Fruit fly (Drosophila melanogaster) whole organism, embryonic: ENCODE data around the gene Ilp6.

Experiments used
- Aef1 ChIP-seq: fragments of 200-800 bp; sonication (Bioruptor generic); IDR thresholded peaks from 3 replicates; pipeline ENCODE4 v1.3.6; 2022; ENCODE audit warnings: missing biosample characterization, missing genetic modification characterization
- Antp ChIP-seq: fragments of 200-800 bp; sonication (Bioruptor generic); optimal IDR thresholded peaks from 3 replicates; lab custom pipeline; 2016; ENCODE audit warnings: missing biosample characterization, missing genetic modification characterization
- CG10366 ChIP-seq: fragments of 200-800 bp; sonication (Bioruptor generic); IDR thresholded peaks from 2 replicates; pipeline ENCODE4 v1.3.6; 2022; ENCODE audit warnings: missing biosample characterization, missing genetic modification characterization
- CG11085 ChIP-seq: fragments of 200-800 bp; sonication (Bioruptor generic); IDR thresholded peaks from 2 replicates; pipeline ENCODE4 v1.3.6; 2022; ENCODE audit warnings: missing biosample characterization, missing genetic modification characterization
- CG11247 ChIP-seq: fragments of 200-800 bp; sonication (Bioruptor generic); IDR thresholded peaks from 2 replicates; pipeline ENCODE4 v1.3.6; 2022; ENCODE audit warnings: missing biosample characterization, missing genetic modification characterization
- CG12155 ChIP-seq: fragments of 200-800 bp; sonication (Bioruptor generic); optimal IDR thresholded peaks from 3 replicates; lab custom pipeline; 2016; ENCODE audit warnings: missing biosample characterization, missing genetic modification characterization
- CG12236 ChIP-seq: fragments of 200-800 bp; sonication (Bioruptor generic); optimal IDR thresholded peaks from 2 replicates; lab custom pipeline; 2016; ENCODE audit warnings: missing biosample characterization, missing genetic modification characterization
- CG14860 ChIP-seq: fragments of 200-800 bp; sonication (Bioruptor generic); IDR thresholded peaks from 3 replicates; pipeline ENCODE4 v1.3.6; 2022; ENCODE audit warnings: missing biosample characterization, missing genetic modification characterization; ENCODE audit not compliant: partially characterized antibody
- CG1529 ChIP-seq: fragments of 200-800 bp; sonication (Bioruptor generic); optimal IDR thresholded peaks from 3 replicates; lab custom pipeline; 2018; ENCODE audit warnings: missing biosample characterization, missing genetic modification characterization
- CG16815 ChIP-seq: fragments of 200-800 bp; sonication (Bioruptor generic); optimal IDR thresholded peaks from 3 replicates; lab custom pipeline; 2017; ENCODE audit warnings: missing biosample characterization, mild to moderate bottlenecking, missing genetic modification characterization
- CG17328 ChIP-seq: fragments of 200-800 bp; sonication (Bioruptor generic); IDR thresholded peaks from 2 replicates; pipeline ENCODE4 v1.3.6; 2022; ENCODE audit warnings: missing biosample characterization, missing genetic modification characterization
- CG17612 ChIP-seq: fragments of 200-800 bp; sonication (Bioruptor generic); IDR thresholded peaks from 2 replicates; pipeline ENCODE4 v1.3.6; 2022; ENCODE audit warnings: missing biosample characterization, missing genetic modification characterization
- CG18764 ChIP-seq: fragments of 200-800 bp; sonication (Bioruptor generic); optimal IDR thresholded peaks from 3 replicates; lab custom pipeline; 2016; ENCODE audit warnings: missing biosample characterization, missing genetic modification characterization
- CG32767 ChIP-seq: fragments of 200-800 bp; sonication (Bioruptor generic); IDR thresholded peaks from 2 replicates; pipeline ENCODE4 v1.3.6; 2022; ENCODE audit warnings: missing biosample characterization, missing genetic modification characterization
- CG3281 ChIP-seq: fragments of 200-800 bp; sonication (Bioruptor generic); optimal IDR thresholded peaks from 3 replicates; lab custom pipeline; 2017; ENCODE audit warnings: missing biosample characterization, mild to moderate bottlenecking, missing genetic modification characterization
- CG34224 ChIP-seq: fragments of 200-800 bp; sonication (Bioruptor generic); IDR thresholded peaks from 3 replicates; pipeline ENCODE4 v1.3.6; 2022; ENCODE audit warnings: missing biosample characterization, missing genetic modification characterization; ENCODE audit not compliant: partially characterized antibody
- CG4424 ChIP-seq: fragments of 200-800 bp; sonication (Bioruptor generic); optimal IDR thresholded peaks from 3 replicates; lab custom pipeline; 2016; ENCODE audit warnings: missing biosample characterization, missing genetic modification characterization
- CG5180 ChIP-seq: fragments of 200-800 bp; sonication (Bioruptor generic); optimal IDR thresholded peaks from 3 replicates; lab custom pipeline; 2017; ENCODE audit warnings: missing biosample characterization, missing genetic modification characterization, mild to moderate bottlenecking, moderate library complexity, missing genetic modification reagents
- Doc2 ChIP-seq: fragments of 200-800 bp; sonication (Bioruptor generic); IDR thresholded peaks from 2 replicates; pipeline ENCODE4 v1.3.6; 2022; ENCODE audit warnings: missing biosample characterization, missing genetic modification characterization
- Fer2 ChIP-seq: fragments of 200-800 bp; sonication (Bioruptor generic); optimal IDR thresholded peaks from 2 replicates; lab custom pipeline; 2018; ENCODE audit warnings: missing biosample characterization, mild to moderate bottlenecking, missing genetic modification characterization, moderate library complexity
- H2.0 ChIP-seq: fragments of 200-800 bp; sonication (Bioruptor generic); IDR thresholded peaks from 2 replicates; pipeline ENCODE4 v1.3.6; 2022; ENCODE audit warnings: missing biosample characterization, missing genetic modification characterization
- HLH4C ChIP-seq: fragments of 200-800 bp; sonication (Bioruptor generic); IDR thresholded peaks from 3 replicates; pipeline ENCODE4 v1.3.6; 2022; ENCODE audit warnings: missing biosample characterization, missing genetic modification characterization; ENCODE audit not compliant: partially characterized antibody
- HLH54F ChIP-seq: fragments of 200-800 bp; sonication (Bioruptor generic); optimal IDR thresholded peaks from 3 replicates; lab custom pipeline; 2016; ENCODE audit warnings: missing biosample characterization, missing genetic modification characterization
- Oli ChIP-seq: fragments of 200-800 bp; sonication (Bioruptor generic); optimal IDR thresholded peaks from 2 replicates; lab custom pipeline; 2018; ENCODE audit warnings: missing biosample characterization, mild to moderate bottlenecking, missing genetic modification characterization, moderate library complexity
- Pdp1 ChIP-seq, 2 experiments: fragments of 200-800 bp; sonication (Bioruptor generic); optimal IDR thresholded peaks; 3 replicates each; lab custom pipeline; 2016; ENCODE audit warnings: missing biosample characterization in 2 of 2, missing genetic modification characterization in 2 of 2, mild to moderate bottlenecking in 1 of 2, moderate library complexity in 1 of 2
- Sin3A ChIP-seq: fragments of >200 bp; optimal IDR thresholded peaks from 2 replicates; lab custom pipeline; 2018
- Sox100B ChIP-seq: fragments of 200-800 bp; sonication (Bioruptor generic); optimal IDR thresholded peaks from 3 replicates; lab custom pipeline; 2018; ENCODE audit warnings: missing biosample characterization, mild to moderate bottlenecking, missing genetic modification characterization
- Ssrp ChIP-seq: fragments of 200-800 bp; sonication (Bioruptor generic); optimal IDR thresholded peaks from 2 replicates; lab custom pipeline; 2018; ENCODE audit warnings: missing biosample characterization, mild to moderate bottlenecking, missing genetic modification characterization, moderate library complexity
- Xbp1 ChIP-seq: fragments of 200-800 bp; sonication (Bioruptor generic); optimal IDR thresholded peaks from 3 replicates; lab custom pipeline; 2016; ENCODE audit warnings: missing biosample characterization, mild to moderate bottlenecking, missing genetic modification characterization
- br ChIP-seq: fragments of >200 bp; optimal IDR thresholded peaks from 2 replicates; lab custom pipeline; 2017
- caup ChIP-seq: fragments of 200-800 bp; sonication (Bioruptor generic); optimal IDR thresholded peaks from 3 replicates; lab custom pipeline; 2017; ENCODE audit warnings: missing biosample characterization, mild to moderate bottlenecking, missing genetic modification characterization, moderate library complexity; ENCODE audit not compliant: severe bottlenecking
- chn ChIP-seq: fragments of 200-800 bp; sonication (Bioruptor generic); optimal IDR thresholded peaks from 2 replicates; lab custom pipeline; 2016; ENCODE audit warnings: missing biosample characterization, missing genetic modification characterization
- dan ChIP-seq: fragments of 200-800 bp; sonication (Bioruptor generic); IDR thresholded peaks from 2 replicates; pipeline ENCODE4 v1.3.6; 2022; ENCODE audit warnings: missing biosample characterization, missing genetic modification characterization
- dimm ChIP-seq: fragments of 200-800 bp; sonication (Bioruptor generic); IDR thresholded peaks from 2 replicates; pipeline ENCODE4 v1.3.6; 2022; ENCODE audit warnings: missing biosample characterization, missing genetic modification characterization
- dpn ChIP-seq, 2 experiments: fragments of 200-800 bp; sonication (Bioruptor generic); optimal IDR thresholded peaks; 3 replicates each; lab custom pipeline; 2016; ENCODE audit warnings: missing biosample characterization in 2 of 2, missing genetic modification characterization in 2 of 2
- esg ChIP-seq: fragments of 200-800 bp; sonication (Bioruptor generic); conservative IDR thresholded peaks from 2 replicates; pipeline ENCODE4 v1.3.6; 2022; ENCODE audit warnings: missing biosample characterization, missing genetic modification characterization
- gcm ChIP-seq: fragments of 200-800 bp; sonication (Bioruptor generic); optimal IDR thresholded peaks from 2 replicates; lab custom pipeline; 2019; ENCODE audit warnings: missing biosample characterization, mild to moderate bottlenecking, missing genetic modification characterization, moderate library complexity
- hb ChIP-seq: fragments of 200-800 bp; sonication (Bioruptor generic); IDR thresholded peaks from 3 replicates; pipeline ENCODE4 v1.3.6; 2022; ENCODE audit warnings: missing biosample characterization, missing genetic modification characterization; ENCODE audit not compliant: partially characterized antibody
- lola ChIP-seq, 3 experiments: fragments of >200 bp in 2 of 3; fragments of 200-800 bp in 1 of 3; sonication (Bioruptor generic) in 1 of 3; optimal IDR thresholded peaks; 2 replicates each; lab custom pipeline; 2017 to 2019; ENCODE audit warnings: missing biosample characterization in 3 of 3, missing genetic modification characterization in 3 of 3, mild to moderate bottlenecking in 1 of 3, moderate library complexity in 1 of 3
- oc ChIP-seq: fragments of 200-800 bp; sonication (Bioruptor generic); optimal IDR thresholded peaks from 2 replicates; lab custom pipeline; 2018; ENCODE audit warnings: missing biosample characterization, mild to moderate bottlenecking, missing genetic modification characterization, moderate library complexity
- p53 ChIP-seq: fragments of 200-800 bp; sonication (Bioruptor generic); optimal IDR thresholded peaks from 2 replicates; lab custom pipeline; 2016; ENCODE audit warnings: missing biosample characterization, missing genetic modification characterization
- pan ChIP-seq, 4 experiments: fragments of >200 bp in 3 of 4; fragments of 200-800 bp in 1 of 4; sonication (Bioruptor generic) in 1 of 4; optimal IDR thresholded peaks in 3 of 4; IDR thresholded peaks in 1 of 4; 2 replicates each; pipeline versions ENCODE4 v1.3.6 to Lab custom; 2017 to 2022; ENCODE audit warnings: missing biosample characterization in 2 of 4, missing genetic modification characterization in 2 of 4, mixed read lengths in 1 of 4
- phol ChIP-seq: fragments of 200-800 bp; sonication (Bioruptor generic); optimal IDR thresholded peaks from 3 replicates; lab custom pipeline; 2018; ENCODE audit warnings: missing biosample characterization, mild to moderate bottlenecking, missing genetic modification characterization, moderate library complexity
- psq ChIP-seq: fragments of 200-800 bp; sonication (Bioruptor generic); optimal IDR thresholded peaks from 2 replicates; lab custom pipeline; 2017; ENCODE audit warnings: missing biosample characterization, missing genetic modification characterization
- pzg ChIP-seq: fragments of 200-800 bp; sonication (Bioruptor generic); optimal IDR thresholded peaks from 3 replicates; lab custom pipeline; 2018; ENCODE audit warnings: missing biosample characterization, mild to moderate bottlenecking, missing genetic modification characterization, moderate library complexity
- sisA ChIP-seq: fragments of 200-800 bp; sonication (Bioruptor generic); IDR thresholded peaks from 2 replicates; pipeline ENCODE4 v1.3.6; 2022; ENCODE audit warnings: missing biosample characterization, missing genetic modification characterization
- slp2 ChIP-seq: fragments of 200-800 bp; sonication (Bioruptor generic); optimal IDR thresholded peaks from 2 replicates; lab custom pipeline; 2016; ENCODE audit warnings: missing biosample characterization, missing genetic modification characterization
- stc ChIP-seq: fragments of 200-800 bp; sonication (Bioruptor generic); IDR thresholded peaks from 2 replicates; pipeline ENCODE4 v1.3.6; 2022; ENCODE audit warnings: missing biosample characterization, missing genetic modification characterization
- tap ChIP-seq: fragments of 200-800 bp; optimal IDR thresholded peaks from 3 replicates; lab custom pipeline; 2019; ENCODE audit warnings: missing biosample characterization, mild to moderate bottlenecking, missing genetic modification characterization, moderate library complexity
- unpg ChIP-seq: fragments of 200-800 bp; sonication (Bioruptor generic); optimal IDR thresholded peaks from 3 replicates; lab custom pipeline; 2018; ENCODE audit warnings: missing biosample characterization, mild to moderate bottlenecking, missing genetic modification characterization, moderate library complexity
- wek ChIP-seq: fragments of 200-800 bp; sonication (Bioruptor generic); optimal IDR thresholded peaks from 3 replicates; lab custom pipeline; 2018; ENCODE audit warnings: missing biosample characterization, mild to moderate bottlenecking, missing genetic modification characterization, moderate library complexity

The Ilp6 gene

DNA sequence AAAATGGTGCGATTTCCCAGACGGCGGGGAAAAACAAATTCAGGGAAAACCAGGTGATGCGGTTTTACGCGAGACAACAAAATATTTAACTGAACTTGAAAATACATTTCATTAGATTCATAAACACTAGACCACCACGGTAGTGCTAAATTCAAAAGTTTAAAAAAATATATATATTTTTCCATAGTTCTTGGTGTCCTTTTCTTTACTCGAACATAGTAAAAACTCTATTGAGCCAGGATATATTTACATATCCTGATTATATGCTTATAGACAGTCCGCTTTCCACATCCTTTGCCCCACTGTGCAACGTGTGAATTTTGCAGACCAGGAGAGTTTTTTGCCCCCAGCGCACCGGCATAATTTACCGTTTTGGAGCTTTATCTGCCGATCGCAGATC, 30.9 kb upstream of the Ilp6 start (continued):
- TF ChIP-seq br (lab: Kevin White, UChicago) (no peak), CG17328 (GFP tag; lab: Robert Waterston, UW) (peak; percentile 37; the same call in 1 of the 2 replicates), Xbp1 (GFP tag; lab: Kevin White, UChicago) (peak; percentile 24), Aef1 (GFP tag; lab: Robert Waterston, UW) (peak; percentile 20; the same call in 1 of the 3 replicates), pan (optimal IDR thresholded peaks at IDR 0.05; lab: Kevin White, UChicago) (no peak), pan (GFP tag; optimal IDR thresholded peaks at IDR 0.05 in 1 of 2, IDR thresholded peaks at IDR 0.05 in 1 of 2) (no peak), HLH4C (no peak), CG12236 (no peak), unpg (peak; percentile 25), wek (GFP tag; lab: Kevin White, UChicago) (no peak), CG18764 (GFP tag; lab: Kevin White, UChicago) (no peak), CG17612 (GFP tag; lab: Robert Waterston, UW) (no peak), gcm (GFP tag; lab: Kevin White, UChicago) (no peak), Fer2 (tag; lab: Kevin White, UChicago) (no peak), CG14860 (no peak), Doc2 (GFP tag; lab: Robert Waterston, UW) (no peak), caup (GFP tag; lab: Kevin White, UChicago) (no peak), CG10366 (GFP tag; lab: Robert Waterston, UW) (no peak), psq (GFP tag; lab: Kevin White, UChicago) (no peak), stc (GFP tag; lab: Robert Waterston, UW) (no peak), p53 (GFP tag; lab: Kevin White, UChicago) (no peak), dimm (GFP tag; lab: Robert Waterston, UW) (no peak), CG16815 (GFP tag; lab: Kevin White, UChicago) (no peak), Sox100B (GFP tag; lab: Kevin White, UChicago) (no peak), Sin3A (lab: Kevin White, UChicago) (no peak), esg (no peak), phol (peak; percentile 25), sisA (GFP tag; lab: Robert Waterston, UW) (0 out of 2 replicates have a peak, but pooled peaks have one; percentile 14), chn (no peak), lola (GFP tag; optimal IDR thresholded peaks at IDR 0.05; lab: Kevin White, UChicago) (no peak), Oli (peak; percentile 38), CG4424 (no peak), hb (GFP tag; lab: Robert Waterston, UW) (no peak), Pdp1 (GFP tag; optimal IDR thresholded peaks at IDR 0.05; lab: Kevin White, UChicago) (no peak), H2.0 (0 out of 2 replicates have a peak, but pooled peaks have one; percentile 32), Ssrp (peak; percentile 25), HLH54F (GFP tag; lab: Kevin White, UChicago) (no peak), pzg (GFP tag; lab: Kevin White, UChicago) (no peak), CG32767 (GFP tag; lab: Robert Waterston, UW) (no peak), dpn (GFP tag; optimal IDR thresholded peaks at IDR 0.05; lab: Kevin White, UChicago) (peak in 1 of 2 experiments; percentile 1), CG11247 (GFP tag; lab: Robert Waterston, UW) (no peak), slp2 (GFP tag; lab: Kevin White, UChicago) (no peak), Antp (GFP tag; lab: Kevin White, UChicago) (no peak), CG5180 (no peak), CG1529 (GFP tag; lab: Kevin White, UChicago) (no peak), CG34224 (GFP tag; lab: Robert Waterston, UW) (no peak), dan (GFP tag; lab: Robert Waterston, UW) (no peak), oc (tag; lab: Kevin White, UChicago) (no peak), CG3281 (no peak), tap (tag; lab: Kevin White, UChicago) (no peak), CG11085 (GFP tag; lab: Robert Waterston, UW) (no peak), CG12155 (GFP tag; lab: Kevin White, UChicago) (no peak)
